Worm (Caenorhabditis elegans): ENCODE results near the gene cthd-1.

The cthd-1 gene

ce11 chrV:9664620-9665019 lies 13.5 kb upstream of the cthd-1 start (continued):
- TF ChIP-seq ceh-48 (tag; optimal IDR thresholded peaks at IDR 0.05), result peak; percentile 30
- TF ChIP-seq unc-86 (tag; optimal IDR thresholded peaks at IDR 0.05), result peak; percentile 18
- peak; percentile 0 for TF ChIP-seq ref-2 (tag; optimal IDR thresholded peaks at IDR 0.05)
- TF ChIP-seq nfya-1 (tag; optimal IDR thresholded peaks at IDR 0.05), result peak; percentile 56
- no peak for TF ChIP-seq unc-55 (GFP tag; optimal IDR thresholded peaks at IDR 0.05)
- TF ChIP-seq ceh-9 (tag; optimal IDR thresholded peaks at IDR 0.05), result no peak
- no peak for TF ChIP-seq ceh-22 (tag; optimal IDR thresholded peaks at IDR 0.05)
- TF ChIP-seq C08G9.2 (tag; optimal IDR thresholded peaks at IDR 0.05), result no peak
- no peak for TF ChIP-seq hlh-6 (tag; optimal IDR thresholded peaks at IDR 0.05)
- no peak for TF ChIP-seq nhr-232 (tag; optimal IDR thresholded peaks at IDR 0.05)
- TF ChIP-seq ceh-18 (tag; optimal IDR thresholded peaks at IDR 0.05), result no peak
- TF ChIP-seq ceh-45 (GFP tag; IDR thresholded peaks at IDR 0.05), result no peak
- TF ChIP-seq ztf-16 (tag; optimal IDR thresholded peaks at IDR 0.05), result no peak
- no peak for TF ChIP-seq elt-4 (tag; optimal IDR thresholded peaks at IDR 0.05)
- TF ChIP-seq sdc-2 (tag; optimal IDR thresholded peaks at IDR 0.05), result no peak
- TF ChIP-seq nhr-11 (tag; optimal IDR thresholded peaks at IDR 0.05), result no peak
- no peak for TF ChIP-seq sox-2 (GFP tag; IDR thresholded peaks at IDR 0.05)

ce11 chrV:9666394-9666793 lies 11.7 kb upstream of the cthd-1 start, which contains the start of gene ZK287.1:
Gene ZK287.1, plus strand, starts transcription at chrV:9666694.
- TF ChIP-seq K02D7.2 (tag; optimal IDR thresholded peaks at IDR 0.05) (no peak), zip-5 (tag; optimal IDR thresholded peaks at IDR 0.05) (no peak), ets-4 (tag; optimal IDR thresholded peaks at IDR 0.05) (no peak), ref-2 (tag; optimal IDR thresholded peaks at IDR 0.05) (no peak), unc-42 (tag; optimal IDR thresholded peaks at IDR 0.05) (peak; percentile 17), ceh-31 (tag; optimal IDR thresholded peaks at IDR 0.05) (no peak), fkh-10 (GFP tag; optimal IDR thresholded peaks at IDR 0.05) (peak; percentile 3), C08G9.2 (tag; optimal IDR thresholded peaks at IDR 0.05) (no peak), hlh-15 (tag; optimal IDR thresholded peaks at IDR 0.05) (no peak), lin-11 (tag; optimal IDR thresholded peaks at IDR 0.05) (no peak)

- TF ChIP-seq ref-2 (tag; optimal IDR thresholded peaks at IDR 0.05), result no peak
- TF ChIP-seq ceh-30 (tag; optimal IDR thresholded peaks at IDR 0.05), result no peak
- no peak for TF ChIP-seq Y22D7AL.16 (tag; optimal IDR thresholded peaks at IDR 0.05)
- no peak for TF ChIP-seq ceh-48 (tag; optimal IDR thresholded peaks at IDR 0.05)
- no peak for TF ChIP-seq F13H6.1 (tag; optimal IDR thresholded peaks at IDR 0.05)
- TF ChIP-seq lim-6 (tag; optimal IDR thresholded peaks at IDR 0.05), result no peak
- TF ChIP-seq fkh-10 (GFP tag; optimal IDR thresholded peaks at IDR 0.05), result no peak
- no peak for TF ChIP-seq ets-4 (tag; optimal IDR thresholded peaks at IDR 0.05)
- TF ChIP-seq fkh-6 (tag; optimal IDR thresholded peaks at IDR 0.05), result no peak
- TF ChIP-seq pax-1 (tag; optimal IDR thresholded peaks at IDR 0.05), result no peak
- TF ChIP-seq ceh-19 (GFP tag; optimal IDR thresholded peaks at IDR 0.05), result no peak
- TF ChIP-seq dmd-4 (tag; optimal IDR thresholded peaks at IDR 0.05; ENCODE audit: borderline replicate concordance), result no peak
- TF ChIP-seq ceh-9 (tag; optimal IDR thresholded peaks at IDR 0.05), result no peak
Measured at ce11 chrV:9672495-9672894, 5.6 kb upstream of the cthd-1 start.

ce11 chrV:9673199-9673843 lies 4.8 kb upstream of the cthd-1 start, which contains the start of gene sulp-8:
Gene sulp-8, minus strand, starts transcription at chrV:9673667.
- TF ChIP-seq ceh-14 (tag; optimal IDR thresholded peaks at IDR 0.05) (no peak), ceh-22 (tag; optimal IDR thresholded peaks at IDR 0.05) (no peak), ceh-9 (tag; optimal IDR thresholded peaks at IDR 0.05) (no peak), ztf-16 (tag; optimal IDR thresholded peaks at IDR 0.05) (no peak), sdc-2 (tag; optimal IDR thresholded peaks at IDR 0.05) (no peak), odd-2 (tag; optimal IDR thresholded peaks at IDR 0.05) (no peak), ceh-6 (GFP tag; optimal IDR thresholded peaks at IDR 0.05) (no peak), pros-1 (tag; optimal IDR thresholded peaks at IDR 0.05) (no peak), ttx-3 (tag; optimal IDR thresholded peaks at IDR 0.05) (no peak), pax-1 (tag; optimal IDR thresholded peaks at IDR 0.05) (no peak), ceh-34 (tag; optimal IDR thresholded peaks at IDR 0.05) (no peak), sox-2 (GFP tag; IDR thresholded peaks at IDR 0.05) (no peak), mec-3 (tag; optimal IDR thresholded peaks at IDR 0.05; ENCODE audit: borderline replicate concordance) (no peak), ahr-1 (tag; optimal IDR thresholded peaks at IDR 0.05) (no peak), sox-4 (tag; optimal IDR thresholded peaks at IDR 0.05) (no peak), hlh-13 (GFP tag; optimal IDR thresholded peaks at IDR 0.05) (no peak), syd-9 (tag; optimal IDR thresholded peaks at IDR 0.05) (no peak), K09A11.1 (tag; optimal IDR thresholded peaks at IDR 0.05; ENCODE audit: insufficient read depth) (no peak)

Measured in whole organism, late embryonic.